Fruit fly (Drosophila melanogaster): ENCODE results near the gene Lim3.
A peak's percentile ranks its signal among the peaks of the same experiment; 100 is the strongest.

The Lim3 gene

DNA sequence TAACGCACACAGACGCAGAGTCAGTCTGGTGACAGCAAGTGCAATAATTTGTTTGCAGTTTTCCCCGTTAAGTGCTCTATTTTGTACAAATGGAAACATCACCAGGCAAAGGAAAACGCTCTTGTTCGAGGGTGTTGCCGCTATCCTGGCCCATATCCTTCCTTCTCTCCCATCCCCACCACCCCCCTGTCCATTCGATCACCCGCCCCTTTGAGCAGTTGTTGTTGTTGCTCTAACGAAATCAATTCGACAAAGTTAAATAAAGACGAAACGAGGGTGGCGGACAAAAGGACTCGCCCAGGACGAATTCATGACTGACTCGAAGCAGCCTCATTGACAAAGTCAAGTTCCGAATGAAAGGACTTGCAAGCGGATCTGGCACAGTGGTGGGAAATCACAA, 18.8 kb downstream of the Lim3 start:
- no peak for TF ChIP-seq CG5204 (GFP tag; optimal IDR thresholded peaks at IDR 0.05)
- no peak for TF ChIP-seq Mnt (GFP tag; optimal IDR thresholded peaks at IDR 0.05)
- TF ChIP-seq CG14711 (tag; optimal IDR thresholded peaks at IDR 0.05): no peak
- no peak for TF ChIP-seq CG1620 (GFP tag; optimal IDR thresholded peaks at IDR 0.05)
- TF ChIP-seq cnc (optimal IDR thresholded peaks at IDR 0.05): no peak
- TF ChIP-seq CG12768 (GFP tag; optimal IDR thresholded peaks at IDR 0.05): no peak

DNA sequence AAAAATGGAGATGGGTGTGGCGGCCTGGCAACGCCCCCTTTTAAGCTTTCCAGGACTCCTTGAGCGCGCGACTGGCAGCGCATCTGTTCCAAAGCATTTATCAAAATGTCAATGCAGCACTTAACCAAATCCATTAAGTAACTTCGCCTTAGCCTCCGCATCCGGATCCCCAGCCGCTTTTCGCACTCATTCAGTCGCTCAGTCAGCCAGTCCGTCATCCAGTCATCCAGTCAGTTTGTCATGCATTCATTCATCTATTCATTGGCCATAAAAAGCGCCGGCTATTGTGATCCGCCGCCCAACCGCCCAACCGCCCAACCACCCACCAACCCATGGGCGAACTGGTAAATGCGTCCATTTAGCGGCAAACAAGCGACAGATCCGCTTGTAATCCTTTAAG, 19.3 kb downstream of the Lim3 start:
- TF ChIP-seq tj (GFP tag; optimal IDR thresholded peaks at IDR 0.05): no peak
- no peak for TF ChIP-seq kay (GFP tag; ENCODE audit: borderline replicate concordance)
- no peak for TF ChIP-seq Clk (GFP tag; optimal IDR thresholded peaks at IDR 0.05)
- no peak for TF ChIP-seq cic (GFP tag; optimal IDR thresholded peaks at IDR 0.05)
- no peak for TF ChIP-seq bab1 (GFP tag; optimal IDR thresholded peaks at IDR 0.05)
- no peak for TF ChIP-seq ovo (GFP tag; optimal IDR thresholded peaks at IDR 0.05)
- TF ChIP-seq Crg-1 (GFP tag; optimal IDR thresholded peaks at IDR 0.05): no peak
- no peak for TF ChIP-seq CG5204 (GFP tag; optimal IDR thresholded peaks at IDR 0.05)
- no peak for TF ChIP-seq CG7045 (GFP tag; optimal IDR thresholded peaks at IDR 0.05)

DNA sequence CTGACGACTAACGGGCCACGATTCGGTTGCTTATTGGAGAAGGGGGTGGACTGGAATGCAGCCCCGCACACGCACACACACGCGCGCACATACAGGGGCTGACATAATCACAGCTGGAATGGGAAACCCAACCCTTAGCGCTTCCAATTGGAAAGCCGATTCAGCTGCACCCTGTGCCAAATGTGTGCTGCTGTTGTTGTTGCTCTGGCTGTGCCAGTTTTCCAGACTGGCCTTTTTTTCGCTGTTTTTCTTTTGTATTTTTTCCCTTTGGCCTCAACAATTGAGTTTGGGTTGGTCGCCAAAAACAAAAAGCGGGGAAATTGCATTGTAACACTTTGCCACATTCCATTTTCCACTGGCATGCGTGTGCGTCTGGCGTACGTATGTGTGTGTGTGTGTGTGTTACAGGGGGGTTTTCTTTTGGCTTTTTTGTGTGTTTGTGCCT, 24.9 kb downstream of the Lim3 start:
- TF ChIP-seq toe (GFP tag; optimal IDR thresholded peaks at IDR 0.05): no peak
- peak; percentile 79 for TF ChIP-seq pad (GFP tag; optimal IDR thresholded peaks at IDR 0.05)

DNA sequence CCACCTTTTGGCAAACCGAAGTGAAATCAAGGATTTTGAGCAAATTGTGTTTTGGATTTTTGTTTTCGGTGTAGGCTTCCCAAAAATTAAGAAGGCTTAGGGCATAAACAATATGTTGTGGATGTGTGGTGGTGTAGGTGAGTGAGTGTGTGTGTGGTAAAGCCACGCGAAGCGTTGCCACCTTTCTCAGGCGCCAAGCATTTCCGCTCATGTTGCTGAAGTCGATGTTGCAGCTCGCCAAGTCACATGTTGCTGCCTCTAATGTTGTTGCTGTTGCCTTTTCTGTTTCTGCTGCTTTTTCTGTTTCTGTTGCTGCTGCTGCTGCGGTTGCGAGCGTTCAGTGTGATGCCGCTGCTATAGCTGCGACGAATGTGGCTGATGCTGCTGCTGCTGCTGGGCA, 28.5 kb downstream of the Lim3 start:
- TF ChIP-seq kay (GFP tag; ENCODE audit: borderline replicate concordance) (peak; percentile 7), CG33017 (tag; optimal IDR thresholded peaks at IDR 0.05) (no peak)

DNA sequence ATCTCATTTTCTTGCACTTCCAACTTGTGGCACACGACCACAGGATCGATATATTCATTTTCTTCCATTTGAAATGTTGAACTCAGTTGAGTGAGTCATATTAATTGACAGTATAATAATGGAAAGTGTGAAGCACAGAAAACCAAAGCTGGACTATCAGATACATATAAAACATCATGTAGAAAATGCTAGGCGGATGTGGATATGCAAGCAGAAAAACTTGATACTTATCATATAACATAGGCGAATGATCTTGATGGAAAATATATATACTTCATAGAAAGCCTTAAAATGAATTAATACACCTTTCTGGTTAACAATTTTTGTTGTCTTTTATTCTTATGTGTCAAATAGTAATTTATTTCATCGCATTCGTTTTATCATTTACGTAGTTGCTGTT, 29.3 kb downstream of the Lim3 start, which contains the start of gene CG10700:
CG10700 (minus strand) TSS at position 101 of the 400 bp plus-strand sequence.
- no peak for TF ChIP-seq cic (GFP tag; optimal IDR thresholded peaks at IDR 0.05)
- no peak for TF ChIP-seq Clk (GFP tag; optimal IDR thresholded peaks at IDR 0.05)
- no peak for TF ChIP-seq ovo (GFP tag; optimal IDR thresholded peaks at IDR 0.05)
- TF ChIP-seq CG7101 (tag; optimal IDR thresholded peaks at IDR 0.05): no peak
- TF ChIP-seq tj (GFP tag; optimal IDR thresholded peaks at IDR 0.05): no peak
- TF ChIP-seq CG11617 (GFP tag; optimal IDR thresholded peaks at IDR 0.05): no peak
- no peak for TF ChIP-seq CG14711 (tag; optimal IDR thresholded peaks at IDR 0.05)
- no peak for TF ChIP-seq CG5204 (GFP tag; optimal IDR thresholded peaks at IDR 0.05)
- TF ChIP-seq CG33017 (tag; optimal IDR thresholded peaks at IDR 0.05): no peak
- TF ChIP-seq pad (GFP tag; optimal IDR thresholded peaks at IDR 0.05): no peak
- TF ChIP-seq kay (GFP tag; ENCODE audit: borderline replicate concordance): no peak
- TF ChIP-seq CG1620 (GFP tag; optimal IDR thresholded peaks at IDR 0.05): no peak

DNA sequence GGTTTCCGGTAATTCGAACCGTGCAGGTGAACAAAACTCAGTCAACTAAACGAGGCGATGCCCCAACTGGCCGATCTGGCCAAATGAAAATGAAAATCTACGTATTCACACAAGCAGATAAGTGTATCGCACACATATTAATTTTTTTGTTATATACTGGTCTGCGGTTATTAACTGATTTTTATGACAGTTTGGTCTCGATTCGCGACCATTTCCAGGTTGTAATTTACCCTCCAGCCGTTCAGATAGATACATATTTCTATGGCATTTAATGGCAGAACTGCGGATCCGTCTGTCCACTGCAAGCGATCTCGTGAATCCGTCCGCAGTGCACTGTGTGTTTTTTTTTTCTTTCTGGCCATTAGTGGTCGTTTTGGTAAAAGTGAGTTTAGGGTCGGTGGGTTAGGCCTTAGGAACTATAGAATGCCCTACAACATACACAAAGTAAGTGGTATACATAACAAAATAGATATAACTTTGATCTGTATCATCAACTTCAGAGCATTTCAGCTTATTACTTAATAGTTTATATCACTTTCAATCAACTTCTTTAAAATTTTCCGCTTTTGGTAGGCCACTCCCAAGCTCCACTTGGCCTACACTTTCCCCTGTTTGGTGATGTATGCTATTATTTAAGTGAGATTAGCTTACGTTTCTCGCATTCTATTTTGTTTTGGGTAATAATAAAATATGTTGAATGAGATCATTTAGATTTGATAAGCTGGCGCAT, 34.0 kb downstream of the Lim3 start, which contains the start of gene CG17572:
CG17572 (minus strand) TSS at position 51 of the 730 bp plus-strand sequence.
- TF ChIP-seq CG14711 (tag; optimal IDR thresholded peaks at IDR 0.05) (no peak), bab1 (GFP tag; optimal IDR thresholded peaks at IDR 0.05) (no peak), Mnt (GFP tag; optimal IDR thresholded peaks at IDR 0.05) (no peak), CG12768 (GFP tag; optimal IDR thresholded peaks at IDR 0.05) (no peak), Clk (GFP tag; optimal IDR thresholded peaks at IDR 0.05) (no peak), pad (GFP tag; optimal IDR thresholded peaks at IDR 0.05) (no peak), CG33017 (tag; optimal IDR thresholded peaks at IDR 0.05) (no peak), Hr96 (GFP tag; optimal IDR thresholded peaks at IDR 0.05) (no peak)

DNA sequence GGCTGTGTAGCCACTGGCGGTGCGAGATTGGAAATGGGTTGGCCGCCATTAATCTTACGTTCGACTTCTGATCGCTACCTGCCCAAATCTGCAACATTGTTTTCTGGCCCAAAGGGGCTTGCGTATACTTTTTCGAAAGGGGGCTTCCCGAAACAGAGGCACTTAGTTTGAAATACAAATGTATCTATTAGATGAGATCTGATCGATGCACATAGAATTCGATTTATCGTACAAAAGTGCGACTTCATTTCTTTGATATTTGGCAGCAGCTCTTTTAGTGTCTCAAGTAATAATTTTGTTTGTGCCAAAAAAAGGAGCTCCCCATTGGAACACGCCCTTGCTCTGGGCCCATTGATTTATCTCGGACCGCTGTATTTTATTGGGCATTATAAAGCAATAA, 36.5 kb downstream of the Lim3 start:
- TF ChIP-seq CG14711 (tag; optimal IDR thresholded peaks at IDR 0.05) (no peak), pad (GFP tag; optimal IDR thresholded peaks at IDR 0.05) (no peak), Crg-1 (GFP tag; optimal IDR thresholded peaks at IDR 0.05) (no peak), CG7101 (tag; optimal IDR thresholded peaks at IDR 0.05) (no peak), CG7045 (GFP tag; optimal IDR thresholded peaks at IDR 0.05) (no peak), toe (GFP tag; optimal IDR thresholded peaks at IDR 0.05) (no peak), cic (GFP tag; optimal IDR thresholded peaks at IDR 0.05) (no peak), CG11617 (GFP tag; optimal IDR thresholded peaks at IDR 0.05) (no peak), CG5204 (GFP tag; optimal IDR thresholded peaks at IDR 0.05) (no peak), CG12768 (GFP tag; optimal IDR thresholded peaks at IDR 0.05) (no peak), ovo (GFP tag; optimal IDR thresholded peaks at IDR 0.05) (no peak), tj (GFP tag; optimal IDR thresholded peaks at IDR 0.05) (no peak), cnc (optimal IDR thresholded peaks at IDR 0.05) (no peak), Clk (GFP tag; optimal IDR thresholded peaks at IDR 0.05) (no peak), CG33017 (tag; optimal IDR thresholded peaks at IDR 0.05) (no peak), kay (GFP tag; ENCODE audit: borderline replicate concordance) (no peak), Hr96 (GFP tag; optimal IDR thresholded peaks at IDR 0.05) (no peak), Mnt (GFP tag; optimal IDR thresholded peaks at IDR 0.05) (no peak), bab1 (GFP tag; optimal IDR thresholded peaks at IDR 0.05) (no peak)
